Worm (Caenorhabditis elegans): ENCODE measurements around the gene F16H6.10.

The F16H6.10 gene

DNA sequence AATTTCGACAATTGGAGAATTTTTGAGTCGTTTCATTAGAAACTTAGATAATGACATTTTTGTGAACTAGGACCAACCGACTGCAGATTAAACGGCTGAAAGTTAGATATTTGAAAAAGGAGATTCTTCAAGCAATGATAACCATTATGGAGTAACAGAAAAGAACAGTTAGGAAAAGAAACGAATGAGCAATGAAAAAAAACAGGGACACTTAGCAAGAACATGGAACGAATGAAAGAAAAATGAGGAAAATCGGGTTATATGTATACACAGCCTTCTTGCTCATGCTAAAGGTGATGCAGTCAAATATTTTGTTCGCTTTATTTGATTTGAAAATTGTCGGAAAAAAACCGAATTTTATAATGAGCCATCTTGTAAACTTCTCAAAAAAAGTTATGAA is at the start of gene F16H6.10:
Gene F16H6.10, minus strand, starts transcription at position 101 of the 400 bp plus-strand sequence.
- TF ChIP-seq nhr-28 (tag; optimal IDR thresholded peaks at IDR 0.05) (no peak), elt-3 (tag; optimal IDR thresholded peaks at IDR 0.05) (no peak), elt-1 (tag; optimal IDR thresholded peaks at IDR 0.05; ENCODE audit: borderline replicate concordance, insufficient read depth) (no peak), nhr-237 (tag; optimal IDR thresholded peaks at IDR 0.05) (no peak), snpc-4 (tag; optimal IDR thresholded peaks at IDR 0.05) (no peak), mab-5 (tag; optimal IDR thresholded peaks at IDR 0.05) (no peak), pha-4 (tag; optimal IDR thresholded peaks at IDR 0.05) (no peak), M03D4.4 (tag; optimal IDR thresholded peaks at IDR 0.05) (no peak), bed-3 (GFP tag; optimal IDR thresholded peaks at IDR 0.05) (no peak), hlh-1 (tag; optimal IDR thresholded peaks at IDR 0.05) (no peak), ham-2 (GFP tag; optimal IDR thresholded peaks at IDR 0.05) (no peak)

- no peak for TF ChIP-seq unc-120 (tag; optimal IDR thresholded peaks at IDR 0.05; ENCODE audit: poor library complexity, severe bottlenecking)
- no peak for TF ChIP-seq nhr-12 (tag; optimal IDR thresholded peaks at IDR 0.05)
- no peak for TF ChIP-seq lin-13 (tag; optimal IDR thresholded peaks at IDR 0.05)
- TF ChIP-seq zip-8 (tag; optimal IDR thresholded peaks at IDR 0.05): no peak
- no peak for TF ChIP-seq nhr-28 (tag; optimal IDR thresholded peaks at IDR 0.05)
- no peak for TF ChIP-seq hlh-1 (tag; optimal IDR thresholded peaks at IDR 0.05)
- no peak for TF ChIP-seq mls-2 (tag; optimal IDR thresholded peaks at IDR 0.05)
- TF ChIP-seq elt-3 (tag; optimal IDR thresholded peaks at IDR 0.05): no peak
- TF ChIP-seq ces-1 (GFP tag; optimal IDR thresholded peaks at IDR 0.05): no peak
- no peak for TF ChIP-seq blmp-1 (tag; optimal IDR thresholded peaks at IDR 0.05)
- no peak for TF ChIP-seq sptf-1 (tag; optimal IDR thresholded peaks at IDR 0.05)
- TF ChIP-seq mab-5 (tag; optimal IDR thresholded peaks at IDR 0.05): no peak
- TF ChIP-seq pha-4 (tag; optimal IDR thresholded peaks at IDR 0.05): no peak
- no peak for TF ChIP-seq lsy-2 (tag; optimal IDR thresholded peaks at IDR 0.05)
- no peak for TF ChIP-seq unc-62 (GFP tag; optimal IDR thresholded peaks at IDR 0.05)
- no peak for TF ChIP-seq cnd-1 (tag; optimal IDR thresholded peaks at IDR 0.05)
- no peak for TF ChIP-seq drap-1 (GFP tag; optimal IDR thresholded peaks at IDR 0.05)
- no peak for TF ChIP-seq nhr-2 (tag; optimal IDR thresholded peaks at IDR 0.05)
- TF ChIP-seq lin-32 (GFP tag; optimal IDR thresholded peaks at IDR 0.05): no peak
- no peak for TF ChIP-seq ztf-11 (tag; optimal IDR thresholded peaks at IDR 0.05)
Measured at ce11 chrV:18270403-18270802, 46.1 kb upstream of the F16H6.10 start, which contains the start of gene Y37H2C.4. Gene Y37H2C.4 (plus strand): TSS chrV:18270703.

DNA sequence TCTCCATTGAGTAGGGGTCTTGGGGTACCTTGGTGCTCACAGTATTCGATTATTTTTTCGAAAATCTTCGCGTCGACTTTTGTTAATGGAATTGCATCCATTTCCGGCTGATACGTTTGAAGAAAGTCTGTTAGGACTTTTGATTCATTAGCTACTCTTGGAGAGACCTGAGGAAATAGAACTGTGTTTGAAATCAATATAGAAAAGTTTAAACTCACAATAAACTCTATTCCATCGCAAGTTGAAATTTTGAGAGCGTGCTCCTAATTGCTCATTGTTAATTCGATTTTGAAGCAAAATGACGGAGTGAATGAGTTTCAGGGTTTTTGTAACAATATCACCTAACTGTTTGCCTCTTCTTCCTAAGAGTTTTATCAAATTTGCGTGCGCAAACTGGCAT is 45.6 kb upstream of the F16H6.10 start, which contains the start of gene skr-6:
Gene skr-6, minus strand, starts transcription at position 101 of the 400 bp plus-strand sequence.
- TF ChIP-seq unc-39 (tag; optimal IDR thresholded peaks at IDR 0.05) (no peak), flh-1 (GFP tag; optimal IDR thresholded peaks at IDR 0.05) (no peak), mls-2 (tag; optimal IDR thresholded peaks at IDR 0.05) (no peak), elt-3 (tag; optimal IDR thresholded peaks at IDR 0.05) (no peak), nhr-28 (tag; optimal IDR thresholded peaks at IDR 0.05) (no peak), hlh-1 (tag; optimal IDR thresholded peaks at IDR 0.05) (no peak), elt-1 (tag; optimal IDR thresholded peaks at IDR 0.05; ENCODE audit: borderline replicate concordance, insufficient read depth) (no peak), ham-2 (GFP tag; optimal IDR thresholded peaks at IDR 0.05) (no peak), nhr-12 (tag; optimal IDR thresholded peaks at IDR 0.05) (no peak), lin-32 (GFP tag; optimal IDR thresholded peaks at IDR 0.05) (no peak)

DNA sequence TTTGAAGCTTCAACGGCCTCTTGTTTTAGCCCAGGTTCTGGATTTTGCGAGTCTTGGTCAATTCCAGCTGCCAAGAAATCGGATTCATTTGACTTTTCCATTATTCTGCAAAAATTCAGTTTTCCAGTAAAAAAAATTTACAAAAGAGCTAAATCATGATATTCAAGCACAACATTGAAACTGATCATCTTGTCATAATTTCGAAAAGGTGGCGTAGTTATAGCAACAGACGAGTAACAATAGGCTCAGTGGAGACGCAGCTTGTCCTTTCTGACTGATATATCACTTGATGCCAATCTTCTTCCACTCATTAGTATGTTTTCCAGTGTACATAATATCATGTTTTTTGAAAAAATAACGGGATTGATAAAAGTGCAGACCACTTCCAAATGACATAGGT is 44.5 kb upstream of the F16H6.10 start, which contains the start of gene fbxa-213:
Gene fbxa-213, minus strand, starts transcription at position 101 of the 400 bp plus-strand sequence.
- TF ChIP-seq tbx-8 (GFP tag; optimal IDR thresholded peaks at IDR 0.05) (no peak), ztf-11 (tag; optimal IDR thresholded peaks at IDR 0.05) (no peak), unc-39 (tag; optimal IDR thresholded peaks at IDR 0.05) (no peak), snpc-4 (tag; optimal IDR thresholded peaks at IDR 0.05) (no peak), zip-8 (tag; optimal IDR thresholded peaks at IDR 0.05) (no peak), flh-1 (GFP tag; optimal IDR thresholded peaks at IDR 0.05) (no peak), nhr-237 (tag; optimal IDR thresholded peaks at IDR 0.05) (no peak), elt-3 (tag; optimal IDR thresholded peaks at IDR 0.05) (no peak), lin-13 (tag; optimal IDR thresholded peaks at IDR 0.05) (no peak), nhr-12 (tag; optimal IDR thresholded peaks at IDR 0.05) (no peak), elt-1 (tag; optimal IDR thresholded peaks at IDR 0.05; ENCODE audit: borderline replicate concordance, insufficient read depth) (no peak), mls-2 (tag; optimal IDR thresholded peaks at IDR 0.05) (no peak)

DNA sequence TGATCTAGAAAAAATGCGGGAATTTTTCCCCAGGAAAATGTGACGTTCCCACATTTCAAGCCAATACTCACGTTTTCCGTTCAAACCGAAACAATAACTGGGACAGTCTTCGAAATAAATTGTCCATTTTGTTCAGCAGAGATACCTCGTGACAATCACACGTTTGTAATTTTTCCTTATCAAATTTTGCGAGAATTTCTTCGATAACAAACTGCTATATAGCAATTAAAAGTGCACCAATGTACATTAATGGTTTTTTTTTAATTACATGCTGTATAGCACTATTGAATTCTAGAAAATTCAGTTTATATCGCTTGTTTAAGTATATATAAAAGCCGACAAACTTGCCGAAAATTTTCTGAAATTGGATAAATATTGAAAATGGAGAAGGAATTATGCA is 42.0 kb upstream of the F16H6.10 start, which contains the start of gene R10E8.6:
Gene R10E8.6, minus strand, starts transcription at position 154 of the 400 bp plus-strand sequence.
- no peak for TF ChIP-seq lin-13 (tag; optimal IDR thresholded peaks at IDR 0.05)
- no peak for TF ChIP-seq pha-4 (tag; optimal IDR thresholded peaks at IDR 0.05)
- TF ChIP-seq nhr-237 (tag; optimal IDR thresholded peaks at IDR 0.05): no peak
- no peak for TF ChIP-seq zip-8 (tag; optimal IDR thresholded peaks at IDR 0.05)
- no peak for TF ChIP-seq ceh-39 (tag; optimal IDR thresholded peaks at IDR 0.05)
- TF ChIP-seq ham-2 (GFP tag; optimal IDR thresholded peaks at IDR 0.05): no peak
- TF ChIP-seq lsy-2 (tag; optimal IDR thresholded peaks at IDR 0.05): no peak
- TF ChIP-seq hlh-1 (tag; optimal IDR thresholded peaks at IDR 0.05): no peak
- TF ChIP-seq bed-3 (GFP tag; optimal IDR thresholded peaks at IDR 0.05): no peak
- TF ChIP-seq unc-62 (GFP tag; optimal IDR thresholded peaks at IDR 0.05): no peak
- TF ChIP-seq sem-2 (GFP tag; optimal IDR thresholded peaks at IDR 0.05): no peak
- TF ChIP-seq ceh-43 (GFP tag; optimal IDR thresholded peaks at IDR 0.05): no peak
- TF ChIP-seq flh-1 (GFP tag; optimal IDR thresholded peaks at IDR 0.05): no peak
- TF ChIP-seq unc-39 (tag; optimal IDR thresholded peaks at IDR 0.05): no peak
- TF ChIP-seq blmp-1 (tag; optimal IDR thresholded peaks at IDR 0.05): no peak
- TF ChIP-seq sptf-1 (tag; optimal IDR thresholded peaks at IDR 0.05): no peak
